Fruit fly (Drosophila melanogaster): ENCODE results near the gene CG42846.

dm6 chr3L:247482-248225 is 16.2 kb upstream of the CG42846 start, which contains the start of gene mthl14:
- TF ChIP-seq CG1620 (GFP tag; optimal IDR thresholded peaks at IDR 0.05) (no peak), bab1 (GFP tag; optimal IDR thresholded peaks at IDR 0.05) (no peak), kay (GFP tag; ENCODE audit: borderline replicate concordance) (peak; percentile 80), cnc (optimal IDR thresholded peaks at IDR 0.05) (no peak)

Data from whole organism, adult.